Worm (Caenorhabditis elegans): Measurements from ENCODE around the gene C18D11.6.

ce11 chrIII:11808818-11809217, 1.5 kb upstream of the C18D11.6 start, which contains the start of gene C18D11.9:
- TF ChIP-seq K09A11.1 (tag; optimal IDR thresholded peaks at IDR 0.05; ENCODE audit: insufficient read depth) (no peak), sdc-2 (tag; optimal IDR thresholded peaks at IDR 0.05) (no peak), lin-11 (tag; optimal IDR thresholded peaks at IDR 0.05) (no peak), che-1 (tag; optimal IDR thresholded peaks at IDR 0.05) (no peak)

Data from whole organism, late embryonic.